Worm (Caenorhabditis elegans): Measurements from ENCODE around the gene M03B6.4.

Gene M03B6.4

DNA sequence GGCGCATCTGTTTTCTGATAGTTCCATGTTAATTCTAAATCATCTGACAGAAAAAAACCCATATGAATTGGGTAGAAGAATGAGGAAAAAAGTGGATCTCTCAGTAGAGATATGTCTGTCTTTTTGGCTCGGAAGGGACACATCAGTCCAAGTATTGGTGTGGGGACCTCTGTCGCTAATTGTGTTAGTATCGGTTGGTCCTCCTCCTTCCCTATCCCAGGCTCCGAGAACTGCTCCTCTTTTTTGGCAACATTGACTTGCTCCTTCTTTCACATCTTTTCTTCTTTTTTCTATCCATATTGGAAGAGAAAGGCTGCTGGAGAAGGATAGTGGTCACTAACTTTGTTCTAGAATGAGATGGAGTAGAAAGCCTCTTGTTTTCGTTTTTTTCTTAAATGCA is 17.3 kb downstream of the M03B6.4 start:
- TF ChIP-seq alr-1 (tag; optimal IDR thresholded peaks at IDR 0.05) (no peak), peb-1 (tag; optimal IDR thresholded peaks at IDR 0.05) (no peak), unc-55 (GFP tag; optimal IDR thresholded peaks at IDR 0.05) (no peak), nhr-6 (tag; optimal IDR thresholded peaks at IDR 0.05) (no peak), nhr-11 (tag; optimal IDR thresholded peaks at IDR 0.05) (no peak), R02D3.7 (tag; optimal IDR thresholded peaks at IDR 0.05) (no peak), unc-39 (tag; optimal IDR thresholded peaks at IDR 0.05) (no peak), nhr-25 (tag; optimal IDR thresholded peaks at IDR 0.05) (no peak), ceh-16 (tag; optimal IDR thresholded peaks at IDR 0.05) (no peak), ztf-1 (GFP tag; conservative IDR thresholded peaks at IDR 0.05) (no peak), snpc-4 (tag; optimal IDR thresholded peaks at IDR 0.05) (no peak), nhr-237 (tag; optimal IDR thresholded peaks at IDR 0.05) (no peak), nhr-12 (tag; optimal IDR thresholded peaks at IDR 0.05) (no peak), ceh-82 (tag; optimal IDR thresholded peaks at IDR 0.05) (no peak), unc-62 (GFP tag; optimal IDR thresholded peaks at IDR 0.05) (no peak)

DNA sequence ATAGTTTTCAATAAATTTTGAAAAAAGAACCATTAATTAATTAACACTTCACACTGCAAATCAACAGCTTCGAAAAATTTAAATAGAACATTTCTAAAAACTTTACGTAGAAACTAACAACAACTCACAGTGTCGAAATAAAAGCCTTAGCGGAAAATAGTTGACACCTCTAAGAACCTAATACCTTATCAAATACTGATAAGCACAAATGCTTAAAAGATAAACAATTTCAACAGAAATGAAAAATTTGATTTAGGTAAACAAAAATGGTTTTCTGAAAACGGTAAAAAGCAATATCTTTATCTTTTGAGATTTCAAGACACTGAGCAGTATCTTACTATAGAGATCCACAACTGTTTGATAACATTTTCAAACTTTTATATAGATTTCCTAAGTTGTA is 18.2 kb downstream of the M03B6.4 start:
- TF ChIP-seq elt-3 (tag; optimal IDR thresholded peaks at IDR 0.05) = no peak
- TF ChIP-seq gmeb-1 (tag; optimal IDR thresholded peaks at IDR 0.05) = no peak
- TF ChIP-seq fos-1 (tag; optimal IDR thresholded peaks at IDR 0.05) = peak; percentile 6

DNA sequence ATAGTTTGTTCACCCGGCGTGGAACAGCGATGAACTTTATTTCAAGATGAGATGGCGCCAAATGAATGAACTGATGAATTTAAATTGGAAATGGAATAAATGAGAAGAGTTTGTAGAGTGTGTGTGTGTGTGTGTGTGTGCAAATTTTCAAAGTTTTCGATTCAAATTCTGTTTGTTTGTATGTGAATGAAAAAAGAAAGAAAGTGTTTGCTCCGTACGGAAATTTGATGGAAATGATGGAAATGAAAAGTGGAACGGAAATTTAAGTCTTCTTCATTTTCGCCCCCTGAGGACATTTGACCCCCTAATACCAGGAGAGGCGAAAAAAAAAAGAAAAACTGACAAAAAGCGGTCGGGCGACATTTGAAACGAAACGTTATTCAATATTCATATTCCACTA is 19.4 kb downstream of the M03B6.4 start:
- TF ChIP-seq unc-62 (GFP tag; optimal IDR thresholded peaks at IDR 0.05) (no peak), unc-39 (tag; optimal IDR thresholded peaks at IDR 0.05) (no peak), nhr-129 (tag; optimal IDR thresholded peaks at IDR 0.05) (no peak), nhr-11 (tag; optimal IDR thresholded peaks at IDR 0.05) (no peak)

DNA sequence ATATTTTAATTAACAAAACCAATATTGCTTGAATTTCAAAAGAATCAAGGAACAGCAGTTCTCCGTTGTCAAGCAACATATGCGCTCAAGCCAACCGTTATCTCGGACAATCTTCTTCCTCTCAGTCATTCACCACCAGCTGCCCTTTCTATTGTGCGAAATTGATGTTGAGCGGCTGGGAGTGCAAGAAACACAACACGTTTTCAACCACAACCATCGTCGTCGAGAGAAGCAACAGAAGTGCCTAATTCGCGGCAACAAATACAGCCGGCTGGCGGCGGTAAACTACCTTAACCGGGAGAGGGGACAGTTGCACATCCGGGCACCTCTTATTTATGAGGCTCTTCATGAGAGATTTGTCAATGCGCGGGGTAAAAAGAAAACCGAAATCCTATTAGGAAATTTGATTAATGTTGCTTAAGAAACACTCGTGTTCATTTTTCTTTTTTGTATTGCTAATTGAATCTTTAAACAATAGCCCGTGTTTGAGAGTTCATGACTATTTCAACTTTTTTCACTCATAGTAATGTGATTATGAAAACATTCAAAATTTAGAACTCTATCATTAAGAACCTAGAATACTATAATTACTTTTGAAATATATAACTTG is 23.2 kb downstream of the M03B6.4 start:
- TF ChIP-seq elt-1 (tag; optimal IDR thresholded peaks at IDR 0.05) = no peak

DNA sequence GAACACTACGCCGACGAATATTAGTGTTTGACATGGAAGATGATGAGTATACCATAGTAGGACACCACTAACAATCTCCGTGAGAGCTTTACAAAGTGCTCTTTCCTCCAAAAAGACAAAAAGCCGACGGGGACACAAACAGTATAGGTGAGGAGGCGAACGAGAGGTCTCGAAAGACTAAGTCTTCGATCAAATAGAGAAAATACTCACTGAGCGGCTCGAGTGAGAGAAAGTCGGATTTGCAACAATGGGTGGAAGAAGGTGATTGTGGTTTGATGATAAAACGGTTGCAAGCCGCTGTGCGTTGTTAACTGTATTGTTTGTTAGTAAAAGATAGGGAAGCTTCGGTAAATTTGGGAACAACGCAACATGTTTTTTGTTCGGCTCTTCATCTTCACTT is 24.0 kb downstream of the M03B6.4 start, which contains the start of gene hlb-1:
Gene hlb-1 (minus strand): TSS at position 101 of the 400 bp plus-strand sequence.
- TF ChIP-seq lin-13 (GFP tag; optimal IDR thresholded peaks at IDR 0.05) (no peak), ztf-11 (tag; optimal IDR thresholded peaks at IDR 0.05) (no peak), unc-55 (GFP tag; optimal IDR thresholded peaks at IDR 0.05) (no peak), skn-1 (tag; optimal IDR thresholded peaks at IDR 0.05) (no peak), dmd-4 (tag; optimal IDR thresholded peaks at IDR 0.05) (no peak), nhr-23 (tag; optimal IDR thresholded peaks at IDR 0.05) (no peak), R02D3.7 (tag; optimal IDR thresholded peaks at IDR 0.05) (no peak), mbf-1 (tag; optimal IDR thresholded peaks at IDR 0.05) (no peak), elt-1 (tag; optimal IDR thresholded peaks at IDR 0.05) (no peak), mab-5 (tag; optimal IDR thresholded peaks at IDR 0.05) (no peak), egl-27 (tag; optimal IDR thresholded peaks at IDR 0.05) (no peak)

DNA sequence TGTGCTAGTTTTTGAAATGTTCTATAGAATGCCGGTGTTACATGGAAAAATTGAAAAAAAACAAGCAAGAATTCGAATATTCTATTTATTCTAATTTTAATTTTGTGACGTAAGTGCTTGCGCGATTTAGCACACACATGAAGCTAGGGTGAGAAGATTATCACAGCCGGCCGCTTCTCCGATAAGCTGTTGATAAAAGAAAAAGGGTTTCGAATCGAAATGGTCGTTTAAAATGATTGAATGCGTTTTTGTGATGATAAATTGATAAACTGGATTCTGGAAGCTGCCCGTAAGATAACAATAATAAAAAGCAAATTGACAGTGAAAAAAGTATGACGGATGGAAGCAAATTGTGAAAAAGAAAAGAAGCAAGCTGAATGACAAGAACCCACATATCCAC is 25.5 kb downstream of the M03B6.4 start:
- TF ChIP-seq nhr-25 (tag; optimal IDR thresholded peaks at IDR 0.05) = no peak
- no peak for TF ChIP-seq mdl-1 (tag; optimal IDR thresholded peaks at IDR 0.05)
- TF ChIP-seq nhr-6 (tag; optimal IDR thresholded peaks at IDR 0.05) = no peak
- no peak for TF ChIP-seq lin-39 (tag; optimal IDR thresholded peaks at IDR 0.05)
- peak; percentile 21 for TF ChIP-seq fos-1 (tag; optimal IDR thresholded peaks at IDR 0.05)

DNA sequence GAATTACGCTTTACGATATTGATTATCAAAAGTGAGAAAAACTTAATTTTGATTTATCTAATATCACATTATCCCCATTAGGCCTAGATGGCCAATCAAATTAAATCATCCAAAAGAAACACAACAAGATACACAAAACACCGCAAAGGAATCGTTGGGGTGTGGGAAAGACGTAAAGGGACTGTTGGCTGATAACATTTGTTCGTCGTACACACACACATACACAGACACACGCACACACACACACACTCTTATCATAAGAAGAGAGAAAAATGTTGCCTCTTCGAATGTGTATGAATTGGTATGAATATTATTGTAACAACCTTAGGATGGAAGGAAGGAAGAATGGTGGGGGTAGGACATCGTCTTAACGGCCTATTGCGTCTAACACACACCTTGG is 26.5 kb downstream of the M03B6.4 start:
- TF ChIP-seq F13H6.1 (tag; optimal IDR thresholded peaks at IDR 0.05) (peak; percentile 7), ceh-16 (tag; optimal IDR thresholded peaks at IDR 0.05) (no peak), unc-55 (GFP tag; optimal IDR thresholded peaks at IDR 0.05) (no peak), crh-2 (tag; optimal IDR thresholded peaks at IDR 0.05) (peak; percentile 53), fos-1 (tag; optimal IDR thresholded peaks at IDR 0.05) (peak; percentile 91), Y55F3AM.14 (GFP tag; optimal IDR thresholded peaks at IDR 0.05) (no peak), nhr-129 (tag; optimal IDR thresholded peaks at IDR 0.05) (peak; percentile 36), sma-9 (GFP tag; optimal IDR thresholded peaks at IDR 0.05) (peak; percentile 44), sma-9 (tag; optimal IDR thresholded peaks at IDR 0.05) (no peak)

Data from whole organism, L2 larva.